Fruit fly (Drosophila melanogaster) whole organism, prepupa: ENCODE results near the gene CG14088.

ENCODE experiments used
- CG10631 ChIP-seq: fragments of 200-800 bp; sonication (Bioruptor generic); optimal IDR thresholded peaks from 2 replicates; lab custom pipeline; 2016; ENCODE audit warnings: missing biosample characterization, missing genetic modification characterization
- CG11294 ChIP-seq: fragments of 200-800 bp; sonication (Bioruptor generic); IDR thresholded peaks from 2 replicates; pipeline ENCODE4 v1.3.6; 2022; ENCODE audit warnings: missing biosample characterization, missing genetic modification characterization
- CG11902 ChIP-seq: fragments of 200-800 bp; sonication (Bioruptor generic); optimal IDR thresholded peaks from 3 replicates; lab custom pipeline; 2016; ENCODE audit warnings: missing biosample characterization, missing genetic modification characterization
- CG15336 ChIP-seq: fragments of 200-800 bp; sonication (Bioruptor generic); IDR thresholded peaks from 2 replicates; pipeline ENCODE4 v1.3.6; 2022; ENCODE audit warnings: missing biosample characterization, missing genetic modification characterization
- CG1621 ChIP-seq: fragments of 200-800 bp; sonication (Bioruptor generic); optimal IDR thresholded peaks from 3 replicates; lab custom pipeline; 2018; ENCODE audit warnings: missing biosample characterization, mild to moderate bottlenecking, missing genetic modification characterization
- CG16779 ChIP-seq: fragments of 200-800 bp; sonication (Bioruptor generic); optimal IDR thresholded peaks from 3 replicates; lab custom pipeline; 2017; ENCODE audit warnings: missing biosample characterization, mild to moderate bottlenecking, missing genetic modification characterization
- CG3032 ChIP-seq: fragments of 200-800 bp; optimal IDR thresholded peaks from 2 replicates; lab custom pipeline; 2019; ENCODE audit warnings: missing biosample characterization, mild to moderate bottlenecking, missing genetic modification characterization, moderate library complexity
- CG32006 ChIP-seq: fragments of 200-800 bp; sonication (Bioruptor generic); optimal IDR thresholded peaks from 3 replicates; lab custom pipeline; 2017; ENCODE audit warnings: missing biosample characterization, mild to moderate bottlenecking, missing genetic modification characterization
- CG34406 ChIP-seq: fragments of 200-800 bp; sonication (Bioruptor generic); optimal IDR thresholded peaks from 3 replicates; lab custom pipeline; 2016; ENCODE audit warnings: missing biosample characterization, missing genetic modification characterization
- CG3919 ChIP-seq: fragments of 200-800 bp; sonication (Bioruptor generic); optimal IDR thresholded peaks from 3 replicates; lab custom pipeline; 2016; ENCODE audit warnings: missing biosample characterization, missing genetic modification characterization
- CG4318 ChIP-seq: fragments of 200-800 bp; sonication (Bioruptor generic); optimal IDR thresholded peaks from 3 replicates; lab custom pipeline; 2017; ENCODE audit warnings: missing biosample characterization, mild to moderate bottlenecking, missing genetic modification characterization
- CG6276 ChIP-seq: fragments of 200-800 bp; sonication (Bioruptor generic); optimal IDR thresholded peaks from 2 replicates; lab custom pipeline; 2017; ENCODE audit warnings: missing biosample characterization, mild to moderate bottlenecking, missing genetic modification characterization
- CG6792 ChIP-seq: fragments of 200-800 bp; sonication (Bioruptor generic); optimal IDR thresholded peaks from 3 replicates; lab custom pipeline; 2016; ENCODE audit warnings: missing biosample characterization, missing genetic modification characterization
- CG6808 ChIP-seq: fragments of 200-800 bp; sonication (Bioruptor generic); optimal IDR thresholded peaks from 3 replicates; lab custom pipeline; 2017; ENCODE audit warnings: missing biosample characterization, missing genetic modification characterization, mild to moderate bottlenecking, moderate library complexity, missing genetic modification reagents
- CG7368 ChIP-seq: fragments of 200-800 bp; sonication (Bioruptor generic); optimal IDR thresholded peaks from 3 replicates; lab custom pipeline; 2016; ENCODE audit warnings: missing biosample characterization, missing genetic modification characterization
- CG8119 ChIP-seq: fragments of 200-800 bp; sonication (Bioruptor generic); IDR thresholded peaks from 3 replicates; pipeline ENCODE4 v1.3.6; 2022; ENCODE audit warnings: missing biosample characterization, missing genetic modification characterization
- CG8319 ChIP-seq: fragments of 200-800 bp; sonication (Bioruptor generic); optimal IDR thresholded peaks from 3 replicates; lab custom pipeline; 2016; ENCODE audit warnings: missing biosample characterization, missing genetic modification characterization
- CG8632 ChIP-seq: fragments of 200-800 bp; sonication (Bioruptor generic); optimal IDR thresholded peaks from 3 replicates; lab custom pipeline; 2016; ENCODE audit warnings: missing biosample characterization, missing genetic modification characterization
- CG9139 ChIP-seq: fragments of 200-800 bp; sonication (Bioruptor generic); optimal IDR thresholded peaks from 3 replicates; lab custom pipeline; 2017; ENCODE audit warnings: missing biosample characterization, mild to moderate bottlenecking, missing genetic modification characterization
- Eip78C ChIP-seq: fragments of 200-800 bp; sonication (Bioruptor generic); peaks from one replicate; lab custom pipeline; 2016; ENCODE audit warnings: missing biosample characterization, missing genetic modification characterization
- Eip93F ChIP-seq: fragments of 200-800 bp; sonication (Bioruptor generic); optimal IDR thresholded peaks from 2 replicates; lab custom pipeline; 2016; ENCODE audit warnings: missing biosample characterization, mild to moderate bottlenecking, missing genetic modification characterization
- Ets21C ChIP-seq: fragments of 200-800 bp; sonication (Bioruptor generic); optimal IDR thresholded peaks from 3 replicates; lab custom pipeline; 2016; ENCODE audit warnings: missing biosample characterization, missing genetic modification characterization
- Ets96B ChIP-seq: fragments of 200-800 bp; optimal IDR thresholded peaks from 2 replicates; lab custom pipeline; 2019; ENCODE audit warnings: missing biosample characterization, mild to moderate bottlenecking, missing genetic modification characterization, moderate library complexity
- Hr38 ChIP-seq: sonication (Bioruptor generic); optimal IDR thresholded peaks from 2 replicates; lab custom pipeline; 2016; ENCODE audit warnings: missing biosample characterization, missing genetic modification characterization
- Hr39 ChIP-seq: fragments of 200-800 bp; sonication (Bioruptor generic); optimal IDR thresholded peaks from 2 replicates; lab custom pipeline; 2016; ENCODE audit warnings: missing biosample characterization, missing genetic modification characterization
- OdsH ChIP-seq: fragments of 200-800 bp; sonication (Bioruptor generic); optimal IDR thresholded peaks from 3 replicates; lab custom pipeline; 2016; ENCODE audit warnings: missing biosample characterization, missing genetic modification characterization
- Sox14 ChIP-seq: fragments of 200-800 bp; sonication (Bioruptor generic); optimal IDR thresholded peaks from 3 replicates; lab custom pipeline; 2016; ENCODE audit warnings: missing biosample characterization, missing genetic modification characterization
- Sox15 ChIP-seq: fragments of 200-800 bp; sonication (Bioruptor generic); optimal IDR thresholded peaks from 3 replicates; lab custom pipeline; 2016; ENCODE audit warnings: missing biosample characterization, missing genetic modification characterization
- esn ChIP-seq: fragments of 200-800 bp; sonication (Bioruptor generic); optimal IDR thresholded peaks from 2 replicates; lab custom pipeline; 2016; ENCODE audit warnings: missing biosample characterization, mild to moderate bottlenecking, missing genetic modification characterization, moderate library complexity
- fd59A ChIP-seq: fragments of 200-800 bp; sonication (Bioruptor generic); optimal IDR thresholded peaks from 2 replicates; lab custom pipeline; 2017; ENCODE audit warnings: missing biosample characterization, mild to moderate bottlenecking, missing genetic modification characterization, missing genetic modification reagents
- fd85E ChIP-seq: fragments of 200-800 bp; sonication (Bioruptor generic); optimal IDR thresholded peaks from 3 replicates; lab custom pipeline; 2016; ENCODE audit warnings: missing biosample characterization, missing genetic modification characterization
- fkh ChIP-seq: fragments of 200-800 bp; sonication (Bioruptor generic); optimal IDR thresholded peaks from 3 replicates; lab custom pipeline; 2017; ENCODE audit warnings: missing biosample characterization, mild to moderate bottlenecking, missing genetic modification characterization, moderate library complexity
- net ChIP-seq: fragments of 200-800 bp; sonication (Bioruptor generic); optimal IDR thresholded peaks from 3 replicates; lab custom pipeline; 2016; ENCODE audit warnings: missing biosample characterization, missing genetic modification characterization
- pdm3 ChIP-seq: fragments of 200-800 bp; sonication (Bioruptor generic); optimal IDR thresholded peaks from 3 replicates; lab custom pipeline; 2016; ENCODE audit warnings: missing biosample characterization, missing genetic modification characterization
- salr ChIP-seq, 2 experiments: fragments of 200-800 bp; sonication (Bioruptor generic); optimal IDR thresholded peaks; 3 replicates each; lab custom pipeline; 2016 to 2018; ENCODE audit warnings: missing biosample characterization in 2 of 2, missing genetic modification characterization in 2 of 2, mild to moderate bottlenecking in 1 of 2
- ss ChIP-seq, 2 experiments: fragments of 200-800 bp; sonication (Bioruptor generic); optimal IDR thresholded peaks; 2 replicates in 1 of 2; 3 replicates in 1 of 2; lab custom pipeline; 2017 to 2018; ENCODE audit warnings: mild to moderate bottlenecking in 2 of 2, missing biosample characterization in 2 of 2, missing genetic modification characterization in 2 of 2, moderate library complexity in 1 of 2
- topi ChIP-seq: fragments of 200-800 bp; sonication (Bioruptor generic); optimal IDR thresholded peaks from 3 replicates; lab custom pipeline; 2016; ENCODE audit warnings: missing biosample characterization, missing genetic modification characterization
- vri ChIP-seq: fragments of 200-800 bp; sonication (Bioruptor generic); optimal IDR thresholded peaks from 3 replicates; lab custom pipeline; 2016; ENCODE audit warnings: missing biosample characterization, mild to moderate bottlenecking, missing genetic modification characterization

CG14088 gene

dm6 chr3L:19228857-19229398 is 41.5 kb downstream of the CG14088 start:
- no peak for TF ChIP-seq Eip93F (GFP tag; lab: Kevin White, UChicago)
- no peak for TF ChIP-seq CG7368 (GFP tag; lab: Kevin White, UChicago)
- TF ChIP-seq ss (GFP tag; optimal IDR thresholded peaks at IDR 0.05; lab: Kevin White, UChicago), result no peak
- TF ChIP-seq CG16779, result no peak
- TF ChIP-seq CG3919, result no peak
- no peak for TF ChIP-seq CG32006 (GFP tag; lab: Kevin White, UChicago)
- TF ChIP-seq CG15336 (GFP tag; lab: Robert Waterston, UW), result no peak
- no peak for TF ChIP-seq topi (GFP tag; lab: Kevin White, UChicago)
- no peak for TF ChIP-seq Ets96B (tag; lab: Kevin White, UChicago)
- TF ChIP-seq CG11902 (GFP tag; lab: Kevin White, UChicago), result no peak
- TF ChIP-seq, all 60 proteins: peak for 0

- TF ChIP-seq Sox15 (GFP tag; lab: Kevin White, UChicago) (no peak), CG11294 (GFP tag; lab: Robert Waterston, UW) (no peak), topi (GFP tag; lab: Kevin White, UChicago) (no peak), CG4318 (GFP tag; lab: Kevin White, UChicago) (no peak), net (GFP tag; lab: Kevin White, UChicago) (no peak), CG7368 (GFP tag; lab: Kevin White, UChicago) (no peak), CG6276 (GFP tag; lab: Kevin White, UChicago) (no peak), Eip78C (GFP tag; lab: Kevin White, UChicago) (no peak), CG6808 (GFP tag; lab: Kevin White, UChicago) (no peak), salr (GFP tag; optimal IDR thresholded peaks at IDR 0.05; lab: Kevin White, UChicago) (no peak), CG3919 (no peak), CG10631 (no peak), fd85E (GFP tag; lab: Kevin White, UChicago) (no peak), CG1621 (tag; lab: Kevin White, UChicago) (no peak), Ets21C (GFP tag; lab: Kevin White, UChicago) (no peak), vri (no peak), CG15336 (GFP tag; lab: Robert Waterston, UW) (no peak), CG9139 (GFP tag; lab: Kevin White, UChicago) (no peak), fd59A (GFP tag; lab: Kevin White, UChicago) (no peak)
Observed at dm6 chr3L:19228371-19228817, 42.0 kb downstream of the CG14088 start.

- no peak for TF ChIP-seq CG1621 (tag; lab: Kevin White, UChicago)
- no peak for TF ChIP-seq CG34406 (GFP tag; lab: Kevin White, UChicago)
- TF ChIP-seq CG6792 (GFP tag; lab: Kevin White, UChicago), result no peak
- TF ChIP-seq CG8119 (GFP tag; lab: Robert Waterston, UW), result no peak
- no peak for TF ChIP-seq CG8632 (GFP tag; lab: Kevin White, UChicago)
- no peak for TF ChIP-seq CG3032 (tag; lab: Kevin White, UChicago)
- TF ChIP-seq Hr39 (GFP tag; lab: Kevin White, UChicago), result no peak
- no peak for TF ChIP-seq Hr38
- no peak for TF ChIP-seq Sox14
- TF ChIP-seq topi (GFP tag; lab: Kevin White, UChicago), result no peak
- no peak for TF ChIP-seq esn (GFP tag; lab: Kevin White, UChicago)
- TF ChIP-seq CG4318 (GFP tag; lab: Kevin White, UChicago), result no peak
- no peak for TF ChIP-seq OdsH
- no peak for TF ChIP-seq Ets21C (GFP tag; lab: Kevin White, UChicago)
- no peak for TF ChIP-seq CG16779
- TF ChIP-seq, all 60 proteins: peak for 0
Observed at dm6 chr3L:19225687-19226086, 44.8 kb downstream of the CG14088 start.

dm6 chr3L:19221455-19221854 is 49.0 kb downstream of the CG14088 start:
- TF ChIP-seq fkh (GFP tag; lab: Kevin White, UChicago), result peak; percentile 38
- peak; percentile 16 for TF ChIP-seq CG8319 (GFP tag; lab: Kevin White, UChicago)
- no peak for TF ChIP-seq Sox14
- TF ChIP-seq pdm3, result no peak
